Fruit fly (Drosophila melanogaster) whole organism, embryonic: Measurements from ENCODE around the gene CG5386.

ENCODE experiments used
- Adf1 ChIP-seq: fragments of 200-800 bp; sonication (Bioruptor generic); IDR thresholded peaks from 2 replicates; pipeline ENCODE4 v1.3.6; 2022; ENCODE audit warnings: missing biosample characterization, missing genetic modification characterization
- Bteb2 ChIP-seq: fragments of 200-800 bp; sonication (Bioruptor generic); optimal IDR thresholded peaks from 2 replicates; lab custom pipeline; 2016; ENCODE audit warnings: missing biosample characterization, missing genetic modification characterization
- CG12769 ChIP-seq: fragments of 200-800 bp; sonication (Bioruptor generic); optimal IDR thresholded peaks from 2 replicates; lab custom pipeline; 2019; ENCODE audit warnings: missing biosample characterization, mild to moderate bottlenecking, missing genetic modification characterization, moderate library complexity
- CG13775 ChIP-seq: fragments of 200-800 bp; sonication (Bioruptor generic); optimal IDR thresholded peaks from 3 replicates; lab custom pipeline; 2017; ENCODE audit warnings: missing biosample characterization, mild to moderate bottlenecking, missing genetic modification characterization
- CG14014 ChIP-seq: fragments of 200-800 bp; sonication (Bioruptor generic); IDR thresholded peaks from 2 replicates; pipeline ENCODE4 v1.3.6; 2022; ENCODE audit warnings: missing biosample characterization, missing genetic modification characterization
- CG17328 ChIP-seq: fragments of 200-800 bp; sonication (Bioruptor generic); IDR thresholded peaks from 2 replicates; pipeline ENCODE4 v1.3.6; 2022; ENCODE audit warnings: missing biosample characterization, missing genetic modification characterization
- CG17829 ChIP-seq: fragments of 200-800 bp; optimal IDR thresholded peaks from 2 replicates; lab custom pipeline; 2019; ENCODE audit warnings: missing biosample characterization, mild to moderate bottlenecking, missing genetic modification characterization, moderate library complexity
- CG18476 ChIP-seq: fragments of 200-800 bp; sonication (Bioruptor generic); optimal IDR thresholded peaks from 2 replicates; lab custom pipeline; 2016; ENCODE audit warnings: missing biosample characterization, mild to moderate bottlenecking, missing genetic modification characterization
- CG18599 ChIP-seq: fragments of 200-800 bp; sonication (Bioruptor generic); optimal IDR thresholded peaks from 3 replicates; lab custom pipeline; 2017; ENCODE audit warnings: missing biosample characterization, missing genetic modification characterization, mild to moderate bottlenecking, moderate library complexity, missing genetic modification reagents
- CG18764 ChIP-seq: fragments of 200-800 bp; sonication (Bioruptor generic); optimal IDR thresholded peaks from 3 replicates; lab custom pipeline; 2016; ENCODE audit warnings: missing biosample characterization, missing genetic modification characterization
- CG2120 ChIP-seq: fragments of 200-800 bp; sonication (Bioruptor generic); optimal IDR thresholded peaks from 3 replicates; lab custom pipeline; 2016; ENCODE audit warnings: missing biosample characterization, missing genetic modification characterization
- CG2199 ChIP-seq: fragments of 200-800 bp; sonication (Bioruptor generic); IDR thresholded peaks from 3 replicates; pipeline ENCODE4 v1.3.6; 2022; ENCODE audit warnings: missing biosample characterization, missing genetic modification characterization
- CG2889 ChIP-seq: fragments of 200-800 bp; sonication (Bioruptor generic); IDR thresholded peaks from 3 replicates; pipeline ENCODE4 v1.3.6; 2022; ENCODE audit warnings: missing biosample characterization, missing genetic modification characterization
- CG3281 ChIP-seq: fragments of 200-800 bp; sonication (Bioruptor generic); optimal IDR thresholded peaks from 3 replicates; lab custom pipeline; 2017; ENCODE audit warnings: missing biosample characterization, mild to moderate bottlenecking, missing genetic modification characterization
- CG34376 ChIP-seq: fragments of 200-800 bp; sonication (Bioruptor generic); optimal IDR thresholded peaks from 2 replicates; lab custom pipeline; 2018; ENCODE audit warnings: missing biosample characterization, mild to moderate bottlenecking, missing genetic modification characterization
- CG6175 ChIP-seq: fragments of 200-800 bp; sonication (Bioruptor generic); IDR thresholded peaks from 3 replicates; pipeline ENCODE4 v1.3.6; 2022; ENCODE audit warnings: missing biosample characterization, missing genetic modification characterization
- CG7963 ChIP-seq: fragments of 200-800 bp; sonication (Bioruptor generic); IDR thresholded peaks from 3 replicates; pipeline ENCODE4 v1.3.6; 2022; ENCODE audit warnings: missing biosample characterization, missing genetic modification characterization; ENCODE audit not compliant: partially characterized antibody
- CG8281 ChIP-seq: fragments of 200-800 bp; sonication (Bioruptor generic); optimal IDR thresholded peaks from 2 replicates; lab custom pipeline; 2018; ENCODE audit warnings: missing biosample characterization, mild to moderate bottlenecking, missing genetic modification characterization, moderate library complexity
- CG9727 ChIP-seq: fragments of 200-800 bp; sonication (Bioruptor generic); optimal IDR thresholded peaks from 3 replicates; lab custom pipeline; 2017; ENCODE audit warnings: missing biosample characterization, mild to moderate bottlenecking, missing genetic modification characterization
- CG9932 ChIP-seq: fragments of 200-800 bp; sonication (Bioruptor generic); IDR thresholded peaks from 2 replicates; pipeline ENCODE4 v1.3.6; 2022; ENCODE audit warnings: missing biosample characterization, missing genetic modification characterization
- Fer3 ChIP-seq: fragments of 200-800 bp; sonication (Bioruptor generic); optimal IDR thresholded peaks from 2 replicates; lab custom pipeline; 2018; ENCODE audit warnings: missing biosample characterization, mild to moderate bottlenecking, missing genetic modification characterization, moderate library complexity
- Lhr ChIP-seq: fragments of 200-800 bp; sonication (Bioruptor generic); optimal IDR thresholded peaks from 3 replicates; lab custom pipeline; 2017; ENCODE audit warnings: mild to moderate bottlenecking, missing biosample characterization, missing genetic modification reagents, missing genetic modification characterization
- Mad ChIP-seq: fragments of 200-800 bp; sonication (Bioruptor generic); optimal IDR thresholded peaks from 2 replicates; lab custom pipeline; 2016; ENCODE audit warnings: missing biosample characterization, missing genetic modification characterization
- Med ChIP-seq: fragments of 200-800 bp; sonication (Bioruptor generic); peaks from one replicate; lab custom pipeline; 2016; ENCODE audit warnings: missing biosample characterization, missing genetic modification characterization, mild to moderate bottlenecking, inconsistent platforms, moderate library complexity
- Meics ChIP-seq: fragments of 200-800 bp; sonication (Bioruptor generic); optimal IDR thresholded peaks from 2 replicates; lab custom pipeline; 2017; ENCODE audit warnings: missing biosample characterization, mild to moderate bottlenecking, missing genetic modification characterization
- Nf-YB ChIP-seq: fragments of 200-800 bp; sonication (Bioruptor generic); optimal IDR thresholded peaks from 3 replicates; lab custom pipeline; 2019; ENCODE audit warnings: missing biosample characterization, mild to moderate bottlenecking, missing genetic modification characterization, moderate library complexity
- Ssrp ChIP-seq: fragments of 200-800 bp; sonication (Bioruptor generic); optimal IDR thresholded peaks from 2 replicates; lab custom pipeline; 2018; ENCODE audit warnings: missing biosample characterization, mild to moderate bottlenecking, missing genetic modification characterization, moderate library complexity
- Vsx1 ChIP-seq: fragments of 200-800 bp; sonication (Bioruptor generic); optimal IDR thresholded peaks from 2 replicates; lab custom pipeline; 2017; ENCODE audit warnings: missing biosample characterization, mild to moderate bottlenecking, missing genetic modification characterization, missing genetic modification reagents
- Xrp1 ChIP-seq: fragments of 200-800 bp; sonication (Bioruptor generic); IDR thresholded peaks from 2 replicates; pipeline ENCODE4 v1.3.6; 2022; ENCODE audit warnings: missing biosample characterization, missing genetic modification characterization
- ap ChIP-seq: fragments of 200-800 bp; sonication (Bioruptor generic); IDR thresholded peaks from 2 replicates; pipeline ENCODE4 v1.3.6; 2022; ENCODE audit warnings: missing biosample characterization, missing genetic modification characterization
- bbx ChIP-seq: fragments of 200-800 bp; sonication (Bioruptor generic); IDR thresholded peaks from 2 replicates; pipeline ENCODE4 v1.3.6; 2022; ENCODE audit warnings: missing biosample characterization, missing genetic modification characterization; ENCODE audit not compliant: partially characterized antibody
- btn ChIP-seq: fragments of 200-800 bp; sonication (Bioruptor generic); optimal IDR thresholded peaks from 2 replicates; lab custom pipeline; 2016; ENCODE audit warnings: missing biosample characterization, missing genetic modification characterization
- da ChIP-seq: fragments of 200-800 bp; sonication (Bioruptor generic); optimal IDR thresholded peaks from 2 replicates; lab custom pipeline; 2016; ENCODE audit warnings: missing biosample characterization, missing genetic modification characterization
- danr ChIP-seq: fragments of 200-800 bp; sonication (Bioruptor generic); IDR thresholded peaks from 2 replicates; pipeline ENCODE4 v1.3.6; 2022; ENCODE audit warnings: missing biosample characterization, missing genetic modification characterization
- fd3F ChIP-seq: fragments of 200-800 bp; sonication (Bioruptor generic); optimal IDR thresholded peaks from 2 replicates; lab custom pipeline; 2018; ENCODE audit warnings: missing biosample characterization, mild to moderate bottlenecking, missing genetic modification characterization, moderate library complexity
- gem ChIP-seq: fragments of 200-800 bp; sonication (Bioruptor generic); optimal IDR thresholded peaks from 2 replicates; lab custom pipeline; 2019; ENCODE audit warnings: missing biosample characterization, mild to moderate bottlenecking, missing genetic modification characterization, moderate library complexity
- gt ChIP-seq: fragments of 200-800 bp; sonication (Bioruptor generic); IDR thresholded peaks from 2 replicates; pipeline ENCODE4 v1.3.6; 2022; ENCODE audit warnings: missing biosample characterization, missing genetic modification characterization
- ham ChIP-seq: fragments of 200-800 bp; sonication (Bioruptor generic); IDR thresholded peaks from 2 replicates; pipeline ENCODE4 v1.3.6; 2022; ENCODE audit warnings: missing biosample characterization, missing genetic modification characterization
- ind ChIP-seq: fragments of 200-800 bp; sonication (Bioruptor generic); optimal IDR thresholded peaks from 3 replicates; lab custom pipeline; 2016; ENCODE audit warnings: missing biosample characterization, missing genetic modification characterization
- kah ChIP-seq: fragments of 200-800 bp; sonication (Bioruptor generic); optimal IDR thresholded peaks from 2 replicates; lab custom pipeline; 2018; ENCODE audit warnings: missing biosample characterization, mild to moderate bottlenecking, missing genetic modification characterization
- lilli ChIP-seq: fragments of 200-800 bp; sonication (Bioruptor generic); optimal IDR thresholded peaks from 3 replicates; lab custom pipeline; 2016; ENCODE audit warnings: missing biosample characterization, missing genetic modification characterization
- lmd ChIP-seq: fragments of 200-800 bp; sonication (Bioruptor generic); IDR thresholded peaks from 2 replicates; pipeline ENCODE4 v1.3.6; 2022; ENCODE audit warnings: missing biosample characterization, missing genetic modification characterization
- pb ChIP-seq: fragments of 200-800 bp; sonication (Bioruptor generic); optimal IDR thresholded peaks from 3 replicates; lab custom pipeline; 2016; ENCODE audit warnings: missing biosample characterization, missing genetic modification characterization
- prd ChIP-seq, 3 experiments: fragments of >200 bp in 2 of 3; fragments of 200-800 bp in 1 of 3; sonication (Bioruptor generic) in 1 of 3; optimal IDR thresholded peaks in 2 of 3; IDR thresholded peaks in 1 of 3; 2 replicates in 2 of 3; 3 replicates in 1 of 3; pipeline versions ENCODE4 v1.3.6 to Lab custom; 2017 to 2022; ENCODE audit warnings: missing biosample characterization in 1 of 3, missing genetic modification characterization in 1 of 3
- row ChIP-seq: fragments of 200-800 bp; sonication (Bioruptor generic); IDR thresholded peaks from 3 replicates; pipeline ENCODE4 v1.3.6; 2022; ENCODE audit warnings: missing biosample characterization, missing genetic modification characterization
- run ChIP-seq: fragments of 200-800 bp; sonication (Bioruptor generic); optimal IDR thresholded peaks from 3 replicates; lab custom pipeline; 2018; ENCODE audit warnings: missing biosample characterization, mild to moderate bottlenecking, missing genetic modification characterization
- sc ChIP-seq, 3 experiments: fragments of >200 bp in 2 of 3; fragments of 200-800 bp in 1 of 3; sonication (Bioruptor generic) in 1 of 3; optimal IDR thresholded peaks; 2 replicates in 2 of 3; 3 replicates in 1 of 3; lab custom pipeline; 2017; ENCODE audit warnings: mild to moderate bottlenecking in 1 of 3, missing biosample characterization in 1 of 3, missing genetic modification characterization in 1 of 3, missing genetic modification reagents in 1 of 3
- sug ChIP-seq: fragments of 200-800 bp; optimal IDR thresholded peaks from 2 replicates; lab custom pipeline; 2019; ENCODE audit warnings: missing biosample characterization, mild to moderate bottlenecking, missing genetic modification characterization, moderate library complexity
- tio ChIP-seq: fragments of 200-800 bp; sonication (Bioruptor generic); optimal IDR thresholded peaks from 2 replicates; lab custom pipeline; 2017; ENCODE audit warnings: missing biosample characterization, missing genetic modification characterization, inconsistent platforms
- toy ChIP-seq: fragments of 200-800 bp; sonication (Bioruptor generic); IDR thresholded peaks from 2 replicates; pipeline ENCODE4 v1.3.6; 2022; ENCODE audit warnings: missing biosample characterization, missing genetic modification characterization

Gene CG5386

dm6 chr3R:22358810-22359209 is 16.8 kb upstream of the CG5386 start (continued):
- TF ChIP-seq kah (GFP tag; lab: Kevin White, UChicago) (peak; percentile 32), Xrp1 (GFP tag; lab: Robert Waterston, UW) (peak; percentile 88), Lhr (GFP tag; lab: Kevin White, UChicago) (peak; percentile 73), da (GFP tag; lab: Kevin White, UChicago) (no peak), Nf-YB (GFP tag; lab: Kevin White, UChicago) (peak; percentile 59), CG17328 (peak; percentile 79), prd (optimal IDR thresholded peaks at IDR 0.05; lab: Kevin White, UChicago) (no peak), prd (GFP tag; IDR thresholded peaks at IDR 0.05; lab: Robert Waterston, UW) (peak; percentile 79), ind (peak; percentile 47), toy (GFP tag; lab: Robert Waterston, UW) (no peak), CG14014 (GFP tag; lab: Robert Waterston, UW) (peak; percentile 54; the same call in 1 of the 2 replicates), CG7963 (GFP tag; lab: Robert Waterston, UW) (no peak), danr (GFP tag; lab: Robert Waterston, UW) (peak; percentile 58), lmd (GFP tag; lab: Robert Waterston, UW) (peak; percentile 54), btn (GFP tag; lab: Kevin White, UChicago) (peak; percentile 4), Adf1 (no peak), ap (0 out of 2 replicates have a peak, but pooled peaks have one; percentile 21), bbx (GFP tag; lab: Robert Waterston, UW) (no peak), CG8281 (tag; lab: Kevin White, UChicago) (peak; percentile 54), CG12769 (tag; lab: Kevin White, UChicago) (peak; percentile 65), run (tag; lab: Kevin White, UChicago) (no peak), fd3F (GFP tag; lab: Kevin White, UChicago) (peak; percentile 2), Mad (GFP tag; lab: Kevin White, UChicago) (peak; percentile 52), Ssrp (peak; percentile 58), CG18476 (peak; percentile 84), ham (GFP tag; lab: Robert Waterston, UW) (no peak), CG13775 (GFP tag; lab: Kevin White, UChicago) (peak; percentile 44), CG2889 (peak; percentile 49; the same call in 1 of the 3 replicates), CG2199 (peak; percentile 91; the same call in 2 of the 3 replicates), gt (no peak), CG34376 (GFP tag; lab: Kevin White, UChicago) (peak; percentile 1)
- TF ChIP-seq, all 482 proteins: peak for 323

- TF ChIP-seq lilli (GFP tag; lab: Kevin White, UChicago) (peak; percentile 19), sug (tag; lab: Kevin White, UChicago) (no peak), CG6175 (no peak), pb (GFP tag; lab: Kevin White, UChicago) (no peak), Fer3 (tag; lab: Kevin White, UChicago) (peak; percentile 18), Vsx1 (GFP tag; lab: Kevin White, UChicago) (no peak), CG3281 (peak; percentile 13), CG18764 (no peak), tio (GFP tag; lab: Kevin White, UChicago) (peak; percentile 22), Bteb2 (GFP tag; lab: Kevin White, UChicago) (no peak), sc (optimal IDR thresholded peaks at IDR 0.05; lab: Kevin White, UChicago) (no peak), sc (GFP tag; optimal IDR thresholded peaks at IDR 0.05; lab: Kevin White, UChicago) (no peak), CG9932 (GFP tag; lab: Robert Waterston, UW) (no peak), Med (GFP tag; lab: Kevin White, UChicago) (peak; percentile 55), CG9727 (GFP tag; lab: Kevin White, UChicago) (peak; percentile 4), gem (peak; percentile 1), bbx (GFP tag; lab: Robert Waterston, UW) (no peak), row (0 out of 3 replicates have a peak, but pooled peaks have one; percentile 5), CG17829 (tag; lab: Kevin White, UChicago) (no peak), Meics (GFP tag; lab: Kevin White, UChicago) (peak; percentile 17), CG18599 (GFP tag; lab: Kevin White, UChicago) (peak; percentile 21), CG2120 (GFP tag; lab: Kevin White, UChicago) (peak; percentile 0), CG12769 (tag; lab: Kevin White, UChicago) (peak; percentile 13)
These were observed 15.9 kb upstream of the CG5386 start for dm6 chr3R:22357942-22358341.
